Fruit fly (Drosophila melanogaster) Kc167 (cell line): Measurements from ENCODE around the gene CG14007.

Experiments used
- Sin3A ChIP-seq: fragments of >200 bp; optimal IDR thresholded peaks from 2 replicates; lab custom pipeline; 2018; ENCODE audit warnings: missing external identifiers
- h ChIP-seq: fragments of >200 bp; optimal IDR thresholded peaks from 3 replicates; lab custom pipeline; 2018; ENCODE audit warnings: missing external identifiers
- insv ChIP-seq: fragments of >200 bp; optimal IDR thresholded peaks from 3 replicates; lab custom pipeline; 2018; ENCODE audit warnings: missing external identifiers
- psq ChIP-seq: fragments of >200 bp; optimal IDR thresholded peaks from 2 replicates; lab custom pipeline; 2017; ENCODE audit warnings: missing external identifiers

dm6 chr2L:5724521-5725023, 8.1 kb upstream of the CG14007 start, which contains the start of gene CG11030:
- TF ChIP-seq insv (lab: Kevin White, UChicago) (no peak), psq (lab: Kevin White, UChicago) (no peak), Sin3A (no peak), h (lab: Kevin White, UChicago) (no peak)
